Fruit fly (Drosophila melanogaster): Measurements from ENCODE around the gene CG17570.

Gene CG17570

DNA sequence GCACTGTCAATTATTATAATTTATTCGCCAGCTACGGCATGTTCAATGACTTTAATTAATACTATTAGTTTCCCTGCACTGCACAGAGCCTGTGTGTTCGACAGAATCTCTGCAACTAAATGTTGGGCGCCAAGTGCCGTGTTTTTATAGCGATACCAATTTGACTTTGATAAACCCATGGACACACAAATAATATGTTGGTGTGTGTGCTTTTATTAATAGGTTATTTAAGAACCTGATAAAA is at the start of gene CG17570:
Gene CG17570 (minus strand): TSS at position 101 of the 244 bp plus-strand sequence.
- TF ChIP-seq EcR (GFP tag; optimal IDR thresholded peaks at IDR 0.05) (no peak), psq (optimal IDR thresholded peaks at IDR 0.05) (no peak), Dll (optimal IDR thresholded peaks at IDR 0.05) (no peak), pan (optimal IDR thresholded peaks at IDR 0.05) (no peak), CG8478 (optimal IDR thresholded peaks at IDR 0.05) (no peak), usp (GFP tag; optimal IDR thresholded peaks at IDR 0.05) (no peak)

DNA sequence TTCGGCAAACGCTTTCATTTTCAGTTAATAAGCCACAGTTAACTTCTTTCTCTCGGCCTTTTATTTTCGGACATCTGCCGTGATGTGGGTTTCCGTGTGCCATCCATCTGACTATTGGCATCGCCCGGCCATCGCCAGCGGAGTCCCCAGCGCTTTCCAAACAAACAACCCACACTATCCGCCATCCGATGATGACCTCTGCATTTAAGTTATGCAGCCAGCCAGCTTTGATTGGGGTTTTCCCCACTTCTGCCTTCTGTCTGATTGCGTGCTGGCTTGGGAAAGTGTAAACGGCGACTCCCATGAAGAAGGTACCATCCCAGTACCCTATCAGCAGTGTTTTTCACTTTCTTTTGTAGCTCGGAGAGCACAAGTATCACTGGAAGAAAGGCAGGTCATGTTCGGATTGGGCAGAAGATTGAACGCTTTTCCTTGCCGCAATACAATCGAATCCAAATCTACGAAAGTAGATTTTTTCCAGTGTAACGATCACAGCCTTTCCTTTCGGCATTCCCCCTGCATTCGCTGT is 49.0 kb upstream of the CG17570 start:
- TF ChIP-seq EcR (GFP tag; optimal IDR thresholded peaks at IDR 0.05) (no peak), psq (optimal IDR thresholded peaks at IDR 0.05) (no peak), usp (GFP tag; optimal IDR thresholded peaks at IDR 0.05) (no peak), Dll (optimal IDR thresholded peaks at IDR 0.05) (no peak), pan (optimal IDR thresholded peaks at IDR 0.05) (no peak), CG8478 (optimal IDR thresholded peaks at IDR 0.05) (no peak)

DNA sequence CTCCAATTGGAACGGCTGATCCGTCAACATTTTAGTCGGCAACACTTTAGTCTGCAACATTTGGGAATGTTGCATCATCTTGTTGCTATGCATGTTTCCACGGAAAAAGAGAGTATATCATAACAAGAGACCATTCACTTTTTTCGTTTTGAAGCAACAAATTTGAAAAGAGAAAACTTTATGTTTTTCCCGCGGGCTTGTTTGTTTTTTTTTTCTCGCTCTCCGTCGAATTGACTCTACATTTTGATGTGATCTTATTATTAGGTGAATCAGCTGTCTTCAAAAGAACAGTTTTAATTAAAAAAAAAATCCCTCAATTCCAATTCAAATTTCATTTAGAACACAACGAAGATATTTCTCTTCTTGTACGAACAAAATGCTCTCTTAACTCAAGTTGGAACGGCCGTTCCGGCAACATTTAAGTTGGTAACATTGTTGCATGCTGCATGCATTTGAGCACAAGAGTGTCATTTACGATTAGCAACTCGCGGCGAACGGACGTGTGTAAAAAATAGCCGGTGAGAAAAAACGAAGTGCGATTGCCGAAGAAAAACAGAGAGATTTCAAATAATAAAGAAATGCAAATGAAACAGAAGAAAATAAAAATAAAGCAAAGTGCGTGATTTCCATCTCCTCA is 46.6 kb upstream of the CG17570 start, which contains the start of gene spir:
Gene spir (plus strand): TSS at position 469 of the 637 bp plus-strand sequence.
- TF ChIP-seq CG8478 (optimal IDR thresholded peaks at IDR 0.05), result no peak
- no peak for TF ChIP-seq usp (GFP tag; optimal IDR thresholded peaks at IDR 0.05)
- no peak for TF ChIP-seq pan (optimal IDR thresholded peaks at IDR 0.05)
- TF ChIP-seq Dll (optimal IDR thresholded peaks at IDR 0.05), result no peak
- TF ChIP-seq psq (optimal IDR thresholded peaks at IDR 0.05), result no peak
- TF ChIP-seq EcR (GFP tag; optimal IDR thresholded peaks at IDR 0.05), result no peak

DNA sequence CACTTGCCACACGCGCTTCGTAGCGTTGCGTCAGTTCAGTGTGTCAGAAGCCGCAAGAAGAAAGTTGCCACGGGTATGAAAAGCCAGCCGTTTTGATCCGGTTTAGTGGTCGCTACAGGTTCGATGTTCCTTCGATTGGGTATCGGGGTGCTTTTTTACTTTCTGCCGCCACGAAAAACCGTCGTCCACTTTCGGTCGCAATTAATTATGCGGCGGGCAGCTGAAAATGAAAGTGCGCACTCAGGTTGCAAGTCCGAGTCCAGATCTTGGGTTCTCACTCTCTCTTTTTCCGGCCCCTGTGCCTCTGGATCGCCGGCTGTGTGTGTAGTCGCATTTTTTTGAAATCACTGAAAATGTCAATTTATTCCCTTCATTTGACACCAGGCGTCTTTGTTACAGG is 32.7 kb upstream of the CG17570 start:
- TF ChIP-seq Dll (optimal IDR thresholded peaks at IDR 0.05) (no peak), psq (optimal IDR thresholded peaks at IDR 0.05) (no peak), usp (GFP tag; optimal IDR thresholded peaks at IDR 0.05) (no peak), EcR (GFP tag; optimal IDR thresholded peaks at IDR 0.05) (no peak), CG8478 (optimal IDR thresholded peaks at IDR 0.05) (no peak), pan (optimal IDR thresholded peaks at IDR 0.05) (no peak)

DNA sequence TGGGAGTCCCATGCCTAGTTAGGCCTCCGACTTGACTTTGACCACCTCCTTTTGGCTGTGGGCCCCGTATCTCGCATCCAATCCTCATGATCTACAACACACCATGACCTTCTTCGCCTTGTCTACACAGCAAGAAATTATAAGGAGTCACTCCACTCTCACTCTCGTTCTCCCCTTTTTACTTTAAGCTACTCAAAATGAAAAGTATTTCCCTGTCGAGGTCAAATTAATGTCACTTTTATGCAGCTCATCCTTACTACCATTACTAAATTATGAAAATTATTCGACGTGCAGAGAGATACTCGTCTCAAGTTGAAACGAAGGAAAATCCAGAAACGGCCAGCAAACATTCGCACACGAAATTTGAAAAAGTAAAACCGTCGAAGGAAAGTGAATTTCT is 31.6 kb upstream of the CG17570 start:
- TF ChIP-seq pan (optimal IDR thresholded peaks at IDR 0.05), result no peak
- no peak for TF ChIP-seq Dll (optimal IDR thresholded peaks at IDR 0.05)

DNA sequence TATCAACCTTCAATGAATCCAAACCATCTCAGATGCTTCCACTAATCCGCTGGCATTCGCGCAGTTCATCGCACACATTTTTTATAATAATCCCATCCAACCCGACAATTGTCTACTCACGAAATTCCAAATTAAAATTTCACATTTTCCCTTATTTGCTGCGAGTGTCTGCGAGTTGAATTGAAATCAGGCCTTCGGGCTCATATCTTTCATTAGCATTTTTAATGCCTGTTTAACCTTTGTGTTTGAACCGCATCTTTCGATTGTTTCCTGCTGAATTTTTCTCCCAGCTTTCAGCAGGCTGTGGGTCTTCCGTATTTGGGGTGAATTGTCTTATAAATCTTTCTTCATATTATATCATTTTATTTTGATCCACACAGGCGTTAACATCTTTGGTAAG is 30.2 kb upstream of the CG17570 start, which contains the start of gene CG12617:
Gene CG12617 (plus strand): TSS at position 301 of the 400 bp plus-strand sequence.
- TF ChIP-seq usp (GFP tag; optimal IDR thresholded peaks at IDR 0.05) (no peak), psq (optimal IDR thresholded peaks at IDR 0.05) (no peak), pan (optimal IDR thresholded peaks at IDR 0.05) (no peak)

DNA sequence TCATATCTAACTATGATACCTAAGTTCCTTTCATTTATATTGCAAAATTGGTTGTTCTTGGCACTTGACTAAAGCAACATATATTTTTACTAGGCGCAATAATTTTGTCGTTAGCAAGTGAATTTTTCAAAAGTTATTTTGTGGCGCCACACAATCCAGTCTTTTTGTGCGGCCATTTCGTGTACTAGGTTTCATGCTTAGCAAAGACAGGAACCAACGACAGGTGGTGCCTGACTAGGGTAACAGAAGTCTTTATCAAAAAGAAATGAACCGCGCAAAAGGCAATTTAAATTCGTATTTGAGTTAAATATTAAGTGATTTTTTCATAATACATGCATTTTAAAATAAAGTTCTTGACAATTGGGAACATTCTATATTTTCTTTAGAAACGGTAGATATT is 29.7 kb upstream of the CG17570 start:
- no peak for TF ChIP-seq Dll (optimal IDR thresholded peaks at IDR 0.05)

DNA sequence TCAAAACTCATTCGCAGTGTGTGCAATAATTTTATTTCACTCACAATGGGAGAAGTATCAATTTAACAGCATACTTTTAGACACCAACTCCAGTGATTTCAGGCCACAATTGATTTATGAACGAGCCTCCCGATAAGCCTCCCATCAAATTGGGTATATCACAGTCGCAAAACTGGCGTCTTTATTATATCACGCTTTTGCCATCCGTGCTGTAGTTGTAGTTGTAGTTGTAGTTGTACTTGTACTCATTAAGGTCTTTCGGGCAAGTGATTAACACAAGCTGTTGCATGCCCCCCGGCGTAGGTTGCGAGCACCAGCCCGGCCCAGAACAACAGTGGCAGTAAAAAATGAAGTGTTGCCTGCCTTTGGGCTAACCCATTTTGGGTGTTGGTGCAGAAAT is 26.4 kb upstream of the CG17570 start:
- TF ChIP-seq pan (optimal IDR thresholded peaks at IDR 0.05) (no peak), usp (GFP tag; optimal IDR thresholded peaks at IDR 0.05) (no peak), psq (optimal IDR thresholded peaks at IDR 0.05) (no peak), EcR (GFP tag; optimal IDR thresholded peaks at IDR 0.05) (no peak), Dll (optimal IDR thresholded peaks at IDR 0.05) (no peak)

DNA sequence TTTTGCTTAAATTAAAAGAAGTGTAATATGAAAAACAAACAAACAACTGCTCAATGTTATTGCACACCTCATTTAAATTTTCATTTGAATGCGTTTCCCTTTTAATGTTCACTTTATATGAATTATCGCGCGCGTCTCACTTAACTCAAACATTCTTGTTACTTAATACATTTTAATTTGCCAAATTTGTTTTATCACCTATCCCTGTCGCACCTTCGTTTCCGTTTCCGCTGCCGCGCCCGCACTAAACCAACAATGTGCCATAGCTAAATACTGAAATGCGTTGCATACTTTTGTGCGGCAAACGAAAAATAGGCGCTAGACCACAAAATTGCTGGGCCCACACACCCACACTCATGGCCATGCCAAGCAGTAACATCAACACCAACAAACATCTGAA is 23.0 kb upstream of the CG17570 start:
- TF ChIP-seq EcR (GFP tag; optimal IDR thresholded peaks at IDR 0.05) (no peak), Dll (optimal IDR thresholded peaks at IDR 0.05) (no peak), psq (optimal IDR thresholded peaks at IDR 0.05) (no peak), usp (GFP tag; optimal IDR thresholded peaks at IDR 0.05) (no peak), CG8478 (optimal IDR thresholded peaks at IDR 0.05) (no peak), pan (optimal IDR thresholded peaks at IDR 0.05) (no peak)

DNA sequence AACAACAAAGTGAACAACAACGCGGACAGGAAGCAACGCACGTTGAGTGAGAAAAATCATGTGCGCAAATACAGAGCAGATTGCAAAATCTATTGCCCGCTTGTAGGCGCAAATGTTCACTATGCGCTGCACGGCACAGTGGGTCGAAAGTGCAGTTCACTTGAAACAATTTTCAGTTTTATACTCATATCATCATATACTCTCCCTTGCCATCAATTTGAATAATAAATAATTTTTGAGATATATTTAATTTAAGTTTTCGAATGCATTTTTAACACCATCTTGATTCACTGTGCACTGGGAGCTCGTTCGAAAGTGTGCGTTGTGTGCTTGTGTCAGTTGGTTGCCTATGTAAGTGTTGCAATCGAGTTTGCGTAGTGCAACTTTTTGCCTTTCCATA is 3.0 kb upstream of the CG17570 start:
- TF ChIP-seq psq (optimal IDR thresholded peaks at IDR 0.05) (no peak), EcR (GFP tag; optimal IDR thresholded peaks at IDR 0.05) (no peak), usp (GFP tag; optimal IDR thresholded peaks at IDR 0.05) (no peak), Dll (optimal IDR thresholded peaks at IDR 0.05) (no peak), CG8478 (optimal IDR thresholded peaks at IDR 0.05) (no peak)

DNA sequence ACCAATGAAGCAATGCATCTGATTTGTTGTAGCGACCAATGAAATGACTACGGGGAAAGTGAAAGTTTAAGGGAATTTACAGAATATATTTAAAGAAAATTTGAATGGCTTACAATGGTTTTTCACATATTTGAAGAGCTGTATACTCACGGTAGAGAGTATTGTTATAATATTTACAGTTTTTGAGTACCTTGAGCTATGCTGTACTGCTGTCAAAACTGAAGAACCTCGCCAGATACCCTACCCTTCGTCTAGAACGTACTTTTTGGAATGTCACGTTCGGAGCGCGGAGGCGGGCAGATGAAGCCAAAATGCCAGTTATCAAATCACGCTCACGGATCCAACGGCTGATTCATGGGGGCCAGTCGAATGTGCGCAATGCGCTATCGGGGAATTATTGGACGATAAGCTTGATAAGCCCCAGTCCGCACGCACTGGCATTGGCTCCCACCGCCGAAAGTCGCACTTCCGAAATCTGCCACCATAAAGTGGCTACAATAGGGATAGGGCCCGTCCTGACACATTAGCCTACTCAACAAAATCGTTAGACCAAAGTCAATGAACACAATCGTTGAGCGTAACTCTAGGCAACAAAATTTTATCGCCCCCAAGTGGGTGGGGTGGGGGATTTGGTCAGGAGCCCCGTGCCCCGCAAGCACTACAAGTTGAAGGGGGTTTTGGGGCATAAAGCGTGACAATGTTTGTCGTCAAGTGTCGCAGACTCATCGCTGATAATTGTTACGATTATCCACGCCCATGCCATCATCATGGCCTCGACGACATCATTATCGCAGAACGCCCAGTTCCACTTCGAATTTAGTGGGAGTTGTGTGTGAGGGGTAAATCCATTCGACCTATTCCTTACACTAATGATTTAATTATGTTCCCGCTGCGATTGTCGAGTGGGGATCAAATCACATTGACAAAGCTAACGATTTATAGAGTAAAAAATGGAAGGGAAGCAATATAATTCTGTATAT is 634 bp upstream of the CG17570 start:
- TF ChIP-seq usp (GFP tag; optimal IDR thresholded peaks at IDR 0.05) (no peak), psq (optimal IDR thresholded peaks at IDR 0.05) (no peak), Dll (optimal IDR thresholded peaks at IDR 0.05) (no peak), pan (optimal IDR thresholded peaks at IDR 0.05) (no peak), EcR (GFP tag; optimal IDR thresholded peaks at IDR 0.05) (no peak), CG8478 (optimal IDR thresholded peaks at IDR 0.05) (no peak)

DNA sequence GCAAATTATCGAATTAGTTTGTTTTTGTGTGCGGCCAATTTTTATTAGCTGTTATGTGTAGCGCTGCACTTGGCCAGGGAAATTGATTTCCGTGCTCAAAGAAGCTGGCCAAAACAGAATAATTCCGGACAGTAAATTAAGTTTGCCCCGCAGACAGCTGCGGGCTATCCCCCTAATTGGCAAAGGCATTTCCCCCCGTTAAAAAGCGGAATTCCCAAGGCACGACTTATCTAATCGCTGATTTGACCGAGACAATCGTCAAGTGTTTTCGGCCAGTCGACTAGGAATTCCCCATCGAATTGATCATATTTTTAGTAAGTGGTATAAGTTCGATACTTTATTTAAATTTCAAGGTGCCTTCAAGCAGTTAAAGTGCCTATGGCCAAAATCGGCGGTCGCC is 1.2 kb downstream of the CG17570 start:
- TF ChIP-seq EcR (GFP tag; optimal IDR thresholded peaks at IDR 0.05) (no peak), CG8478 (optimal IDR thresholded peaks at IDR 0.05) (no peak), usp (GFP tag; optimal IDR thresholded peaks at IDR 0.05) (no peak), pan (optimal IDR thresholded peaks at IDR 0.05) (no peak), Dll (optimal IDR thresholded peaks at IDR 0.05) (no peak), psq (optimal IDR thresholded peaks at IDR 0.05) (no peak)

Measured in whole organism.